Worm (Caenorhabditis elegans): ENCODE data around the gene C51E3.10.

C51E3.10 gene

DNA sequence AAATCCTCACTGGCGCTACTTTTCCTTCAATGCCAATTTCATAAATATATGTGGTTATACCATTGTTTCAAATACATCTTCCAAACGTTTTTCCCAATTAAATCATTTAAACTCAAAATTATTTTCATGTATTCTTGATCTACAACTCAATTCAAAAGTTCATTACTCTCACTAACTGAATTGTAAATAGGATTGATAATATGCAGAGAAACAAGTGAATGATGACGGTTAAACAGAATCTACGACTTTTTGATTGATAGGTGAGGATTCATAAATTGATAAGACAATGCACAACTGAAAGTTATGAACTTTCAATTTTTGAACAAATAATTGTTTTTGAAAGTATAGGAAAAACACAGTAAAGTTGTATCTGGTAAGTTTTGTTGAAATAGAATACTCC lies 30.3 kb upstream of the C51E3.10 start:
- no peak for TF ChIP-seq flt-1 (GFP tag; IDR thresholded peaks at IDR 0.05)
- no peak for TF ChIP-seq ztf-29 (GFP tag; IDR thresholded peaks at IDR 0.05)
- TF ChIP-seq cog-1 (tag; optimal IDR thresholded peaks at IDR 0.05) = no peak
- no peak for TF ChIP-seq klf-2 (GFP tag; conservative IDR thresholded peaks at IDR 0.05)
- TF ChIP-seq tab-1 (GFP tag; IDR thresholded peaks at IDR 0.05) = no peak

DNA sequence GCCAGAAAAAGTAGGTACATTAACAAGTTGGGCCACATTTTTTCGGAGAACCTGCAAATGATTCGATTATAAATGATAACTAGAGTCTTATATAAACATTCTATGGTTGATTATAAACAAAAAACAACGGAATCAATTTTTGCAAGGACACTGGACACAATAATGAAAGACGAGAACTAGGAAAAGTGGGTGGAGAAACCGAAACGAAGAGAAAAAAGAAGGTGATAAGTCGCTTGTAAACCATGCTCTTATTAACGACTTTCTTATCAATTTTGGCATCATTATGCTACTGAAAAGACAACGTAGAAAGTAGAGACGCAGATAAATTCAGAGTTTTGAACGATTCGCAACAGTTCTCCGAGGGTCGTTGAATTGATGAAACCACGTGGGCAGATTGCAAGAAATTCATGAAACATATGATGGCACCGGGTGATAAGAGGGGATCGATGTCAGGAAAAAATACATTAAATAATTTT lies 29.2 kb upstream of the C51E3.10 start, which contains the start of gene ZK856.5:
ZK856.5 (minus strand) TSS at position 51 of the 476 bp plus-strand sequence.
- TF ChIP-seq T22C8.4 (GFP tag; IDR thresholded peaks at IDR 0.05) = no peak

DNA sequence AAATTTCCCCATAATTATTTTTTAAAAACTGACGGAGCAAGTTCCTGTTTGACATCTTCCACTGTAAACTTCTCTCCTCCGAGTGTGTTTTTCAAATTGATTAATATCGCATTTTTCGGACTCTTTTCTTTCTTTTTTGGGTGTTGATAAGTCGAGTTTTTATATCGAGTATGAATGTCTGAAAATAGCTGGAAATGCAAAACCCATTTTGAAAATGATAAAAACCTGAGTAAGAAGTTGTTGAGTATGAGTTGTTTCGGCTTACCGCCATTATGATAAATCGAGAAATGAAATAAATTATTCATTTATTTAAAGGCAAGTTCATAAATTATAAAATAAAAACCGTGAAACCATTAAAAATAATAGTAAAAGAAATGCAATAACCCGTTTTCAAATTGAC lies 24.8 kb upstream of the C51E3.10 start, which contains the start of gene ZK856.18:
ZK856.18 (minus strand) TSS at position 289 of the 400 bp plus-strand sequence.
- TF ChIP-seq cog-1 (tag; optimal IDR thresholded peaks at IDR 0.05) (no peak), ztf-29 (GFP tag; IDR thresholded peaks at IDR 0.05) (no peak), ref-1 (GFP tag; conservative IDR thresholded peaks at IDR 0.05) (no peak)

DNA sequence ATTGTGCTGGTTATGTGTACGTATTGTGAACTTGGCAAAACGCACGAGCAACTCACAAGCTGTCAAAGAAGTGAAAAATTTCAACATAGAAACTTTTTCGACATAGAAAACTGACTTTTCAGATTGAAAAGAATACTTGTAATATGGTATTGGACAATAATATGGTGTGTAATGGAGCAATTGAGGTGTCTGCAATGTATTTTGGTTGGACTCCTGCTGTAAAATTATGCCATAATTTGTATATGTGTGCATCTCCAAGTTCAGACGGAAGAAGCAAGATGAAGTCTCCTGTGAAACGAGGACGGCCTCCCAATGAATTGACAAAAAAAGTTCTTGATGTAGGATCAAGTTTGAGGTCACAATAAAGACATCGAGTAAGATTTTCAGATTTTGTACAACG lies 22.9 kb upstream of the C51E3.10 start:
- no peak for TF ChIP-seq flt-1 (GFP tag; IDR thresholded peaks at IDR 0.05)
- TF ChIP-seq ztf-29 (GFP tag; IDR thresholded peaks at IDR 0.05) = no peak
- TF ChIP-seq ref-1 (GFP tag; conservative IDR thresholded peaks at IDR 0.05) = no peak
- no peak for TF ChIP-seq ztf-23 (GFP tag; IDR thresholded peaks at IDR 0.05)
- no peak for TF ChIP-seq med-1 (GFP tag; optimal IDR thresholded peaks at IDR 0.05; ENCODE audit: insufficient read depth)
- TF ChIP-seq tab-1 (GFP tag; IDR thresholded peaks at IDR 0.05) = no peak
- no peak for TF ChIP-seq T22C8.4 (GFP tag; IDR thresholded peaks at IDR 0.05)
- no peak for TF ChIP-seq cog-1 (tag; optimal IDR thresholded peaks at IDR 0.05)
- no peak for TF ChIP-seq klf-2 (GFP tag; conservative IDR thresholded peaks at IDR 0.05)

DNA sequence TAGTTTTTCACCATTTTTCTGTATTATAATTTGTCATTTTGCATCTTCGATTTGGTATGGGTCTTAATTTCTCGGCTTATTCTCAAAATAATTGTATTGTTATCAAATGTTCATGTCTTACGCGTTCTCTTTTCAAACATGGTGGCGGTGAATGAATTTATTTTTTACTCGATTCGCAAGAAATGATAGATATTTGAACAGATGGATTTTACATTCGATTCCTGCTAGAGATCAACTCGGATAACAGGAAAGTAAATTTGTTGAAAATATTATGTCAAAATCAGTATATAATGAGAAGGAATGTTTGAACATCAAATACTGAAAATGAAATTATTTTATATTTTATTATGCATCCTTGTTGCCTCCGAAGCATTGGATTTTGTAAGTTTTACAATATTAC lies 22.1 kb upstream of the C51E3.10 start, which contains the start of gene ZK856.4:
ZK856.4 (plus strand) TSS at position 301 of the 400 bp plus-strand sequence.
- TF ChIP-seq ztf-29 (GFP tag; IDR thresholded peaks at IDR 0.05) (no peak), cog-1 (tag; optimal IDR thresholded peaks at IDR 0.05) (no peak), ztf-23 (GFP tag; IDR thresholded peaks at IDR 0.05) (no peak), tab-1 (GFP tag; IDR thresholded peaks at IDR 0.05) (no peak), T22C8.4 (GFP tag; IDR thresholded peaks at IDR 0.05) (no peak), ref-1 (GFP tag; conservative IDR thresholded peaks at IDR 0.05) (no peak), klf-2 (GFP tag; conservative IDR thresholded peaks at IDR 0.05) (no peak), flt-1 (GFP tag; IDR thresholded peaks at IDR 0.05) (no peak), med-1 (GFP tag; optimal IDR thresholded peaks at IDR 0.05; ENCODE audit: insufficient read depth) (no peak)

DNA sequence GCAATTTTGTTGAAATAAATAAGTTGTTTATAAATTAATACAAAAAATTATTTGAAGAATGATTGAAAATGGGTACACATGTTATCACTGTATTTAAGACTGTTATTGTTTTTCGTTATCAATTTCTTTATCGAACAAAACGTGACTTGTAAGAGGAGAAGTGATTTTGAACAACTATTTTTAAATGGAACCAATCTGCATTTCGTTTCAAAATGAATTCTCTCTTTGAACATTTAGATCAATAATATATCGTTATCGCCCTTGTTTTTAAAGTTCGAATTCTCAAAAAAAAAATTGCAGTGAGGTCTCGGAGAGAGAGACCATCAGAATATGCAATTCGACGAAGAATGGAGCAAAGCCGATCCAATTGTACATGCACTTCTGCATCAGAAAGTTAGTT lies 18.3 kb upstream of the C51E3.10 start, which contains the start of gene cul-5:
cul-5 (plus strand) TSS at position 301 of the 400 bp plus-strand sequence.
- TF ChIP-seq ztf-23 (GFP tag; IDR thresholded peaks at IDR 0.05) = no peak
- no peak for TF ChIP-seq ref-1 (GFP tag; conservative IDR thresholded peaks at IDR 0.05)
- no peak for TF ChIP-seq ztf-29 (GFP tag; IDR thresholded peaks at IDR 0.05)
- no peak for TF ChIP-seq med-1 (GFP tag; optimal IDR thresholded peaks at IDR 0.05; ENCODE audit: insufficient read depth)
- TF ChIP-seq T22C8.4 (GFP tag; IDR thresholded peaks at IDR 0.05) = no peak
- TF ChIP-seq flt-1 (GFP tag; IDR thresholded peaks at IDR 0.05) = no peak
- TF ChIP-seq cog-1 (tag; optimal IDR thresholded peaks at IDR 0.05) = no peak
- no peak for TF ChIP-seq klf-2 (GFP tag; conservative IDR thresholded peaks at IDR 0.05)
- TF ChIP-seq tab-1 (GFP tag; IDR thresholded peaks at IDR 0.05) = no peak

DNA sequence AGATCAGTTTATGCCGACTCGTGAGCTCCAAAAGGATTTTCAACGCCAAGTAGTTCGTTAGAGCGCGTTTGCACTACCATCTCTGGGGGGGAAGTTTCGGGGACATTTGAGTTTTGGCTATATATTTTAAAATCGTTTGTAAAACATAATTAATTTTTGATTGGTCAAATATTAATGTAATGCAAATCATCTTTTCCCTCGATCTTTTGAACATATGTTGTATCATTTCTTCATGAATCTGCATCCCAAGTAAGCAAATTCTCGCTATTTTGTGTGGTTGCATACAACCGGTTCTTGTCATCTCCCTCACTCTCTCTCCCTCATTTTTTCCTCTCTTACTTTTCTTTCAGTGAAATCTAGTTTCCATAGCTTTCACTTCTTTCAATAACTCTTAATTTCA lies 17.2 kb upstream of the C51E3.10 start:
- TF ChIP-seq T22C8.4 (GFP tag; IDR thresholded peaks at IDR 0.05) = no peak
- no peak for TF ChIP-seq ztf-23 (GFP tag; IDR thresholded peaks at IDR 0.05)
- no peak for TF ChIP-seq flt-1 (GFP tag; IDR thresholded peaks at IDR 0.05)
- TF ChIP-seq cog-1 (tag; optimal IDR thresholded peaks at IDR 0.05) = peak; percentile 46

DNA sequence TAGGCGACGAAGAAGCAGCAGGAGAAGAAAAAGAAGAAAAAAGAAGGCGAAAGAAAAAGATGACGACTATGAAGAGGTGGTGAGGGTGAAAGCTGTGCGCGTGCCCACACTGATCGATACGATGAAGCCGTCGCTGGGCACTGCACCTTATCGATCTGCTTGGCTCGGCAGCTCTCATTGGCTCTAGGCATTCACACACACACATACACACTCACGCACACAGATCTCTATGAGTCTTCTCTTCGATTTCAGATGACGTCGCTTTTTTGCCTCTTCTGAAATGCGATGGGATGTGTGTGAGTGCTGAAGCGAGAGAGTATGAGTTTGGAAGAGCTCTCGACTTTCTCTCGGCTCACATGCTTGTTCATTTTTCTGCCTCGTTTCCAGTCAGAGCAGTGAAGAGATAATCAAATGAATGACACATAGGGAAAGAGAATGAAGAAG lies 13.7 kb upstream of the C51E3.10 start:
- peak; percentile 79 for TF ChIP-seq T22C8.4 (GFP tag; IDR thresholded peaks at IDR 0.05)
- no peak for TF ChIP-seq ref-1 (GFP tag; conservative IDR thresholded peaks at IDR 0.05)

DNA sequence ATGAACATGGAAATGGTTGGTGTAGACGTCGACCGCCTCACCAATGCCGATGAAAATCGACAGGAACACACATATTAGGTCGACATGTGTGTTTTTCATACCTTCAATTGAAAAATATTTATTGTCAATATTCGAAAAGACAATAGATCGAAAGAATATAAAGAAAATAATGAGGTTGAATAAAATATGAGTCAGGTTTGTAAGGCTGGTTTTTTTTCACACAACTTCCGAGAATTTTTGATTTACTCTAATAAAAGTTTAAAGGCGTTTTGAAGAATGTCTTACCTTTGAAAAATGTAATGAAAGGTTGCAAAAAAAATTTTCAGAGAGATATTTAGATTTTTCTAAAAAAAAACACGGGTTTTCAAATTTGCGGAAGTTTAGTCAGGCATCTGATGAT lies 12.7 kb upstream of the C51E3.10 start, which contains the start of gene egl-3:
egl-3 (minus strand) TSS at position 101 of the 400 bp plus-strand sequence.
- no peak for TF ChIP-seq klf-2 (GFP tag; conservative IDR thresholded peaks at IDR 0.05)
- TF ChIP-seq T22C8.4 (GFP tag; IDR thresholded peaks at IDR 0.05) = no peak
- no peak for TF ChIP-seq tab-1 (GFP tag; IDR thresholded peaks at IDR 0.05)
- TF ChIP-seq med-1 (GFP tag; optimal IDR thresholded peaks at IDR 0.05; ENCODE audit: insufficient read depth) = no peak
- TF ChIP-seq ztf-29 (GFP tag; IDR thresholded peaks at IDR 0.05) = no peak
- TF ChIP-seq ref-1 (GFP tag; conservative IDR thresholded peaks at IDR 0.05) = no peak
- no peak for TF ChIP-seq cog-1 (tag; optimal IDR thresholded peaks at IDR 0.05)
- TF ChIP-seq ztf-23 (GFP tag; IDR thresholded peaks at IDR 0.05) = no peak
- TF ChIP-seq flt-1 (GFP tag; IDR thresholded peaks at IDR 0.05) = no peak

DNA sequence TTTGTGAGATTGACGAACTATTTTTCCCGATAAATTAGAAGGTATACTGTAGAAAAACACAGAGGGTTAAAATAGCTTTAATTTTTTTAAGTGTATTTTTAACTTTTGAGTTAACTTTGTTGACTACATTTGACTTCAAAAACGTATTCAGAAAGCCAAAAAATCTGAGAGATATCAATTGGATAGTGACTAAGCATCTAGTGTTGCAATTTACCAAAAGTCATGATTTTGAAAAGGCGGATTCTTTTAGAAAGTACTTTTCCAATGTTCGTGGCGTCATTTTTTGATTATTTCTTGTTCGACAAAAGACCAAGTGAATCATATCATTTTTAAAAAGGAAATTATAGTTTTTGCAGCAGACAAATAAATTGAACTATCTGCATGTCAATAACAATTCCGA lies 7.9 kb upstream of the C51E3.10 start:
- no peak for TF ChIP-seq tab-1 (GFP tag; IDR thresholded peaks at IDR 0.05)
- TF ChIP-seq med-1 (GFP tag; optimal IDR thresholded peaks at IDR 0.05; ENCODE audit: insufficient read depth) = no peak
- no peak for TF ChIP-seq klf-2 (GFP tag; conservative IDR thresholded peaks at IDR 0.05)
- no peak for TF ChIP-seq cog-1 (tag; optimal IDR thresholded peaks at IDR 0.05)
- TF ChIP-seq ztf-23 (GFP tag; IDR thresholded peaks at IDR 0.05) = no peak
- no peak for TF ChIP-seq flt-1 (GFP tag; IDR thresholded peaks at IDR 0.05)
- TF ChIP-seq ztf-29 (GFP tag; IDR thresholded peaks at IDR 0.05) = no peak
- TF ChIP-seq ref-1 (GFP tag; conservative IDR thresholded peaks at IDR 0.05) = no peak
- no peak for TF ChIP-seq T22C8.4 (GFP tag; IDR thresholded peaks at IDR 0.05)

DNA sequence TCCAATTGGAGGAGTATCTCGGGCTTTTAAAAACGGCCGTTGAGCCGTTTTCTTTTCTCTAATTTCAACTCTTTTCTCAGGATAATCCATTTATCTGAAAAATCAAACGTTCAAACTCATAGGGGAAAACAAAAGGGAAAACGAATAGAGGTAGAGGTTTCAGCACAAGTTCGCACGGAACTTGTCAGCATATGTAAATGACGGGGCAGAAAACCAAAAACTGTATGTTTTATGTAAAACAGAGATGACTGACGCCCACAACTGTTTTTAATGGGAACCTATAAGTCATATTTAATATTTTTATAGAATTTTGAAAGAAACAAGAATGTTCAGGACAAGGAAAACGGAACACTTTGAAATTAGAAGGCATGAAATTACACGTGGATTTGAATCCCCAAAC lies 5.4 kb upstream of the C51E3.10 start, which contains the start of gene C51E3.6:
C51E3.6 (minus strand) TSS at position 101 of the 400 bp plus-strand sequence.
- TF ChIP-seq cog-1 (tag; optimal IDR thresholded peaks at IDR 0.05) (no peak), ztf-23 (GFP tag; IDR thresholded peaks at IDR 0.05) (no peak), ztf-29 (GFP tag; IDR thresholded peaks at IDR 0.05) (no peak), ref-1 (GFP tag; conservative IDR thresholded peaks at IDR 0.05) (no peak), tab-1 (GFP tag; IDR thresholded peaks at IDR 0.05) (no peak), klf-2 (GFP tag; conservative IDR thresholded peaks at IDR 0.05) (no peak), T22C8.4 (GFP tag; IDR thresholded peaks at IDR 0.05) (no peak), med-1 (GFP tag; optimal IDR thresholded peaks at IDR 0.05; ENCODE audit: insufficient read depth) (no peak), flt-1 (GFP tag; IDR thresholded peaks at IDR 0.05) (no peak)
